Worm (Caenorhabditis elegans): ENCODE data around the gene R09F10.8.

Gene R09F10.8

DNA sequence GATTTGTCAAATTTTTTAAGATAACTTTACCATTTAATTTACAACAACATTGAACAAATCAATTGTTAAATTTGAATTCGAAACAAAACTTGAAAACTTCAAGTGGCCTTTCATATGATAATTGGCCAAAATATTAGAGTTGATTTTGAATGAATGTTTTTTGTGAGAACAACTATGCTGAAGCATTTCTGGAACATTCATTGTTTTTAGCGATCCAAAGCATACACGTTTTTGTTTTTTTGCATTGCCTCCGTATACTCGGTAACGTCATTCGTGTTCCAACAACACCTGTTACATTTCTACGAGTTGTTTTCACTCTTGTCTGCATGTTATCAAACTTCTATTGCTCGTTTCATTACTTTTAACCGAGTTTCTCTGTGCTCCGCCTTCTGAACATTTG is 49.3 kb downstream of the R09F10.8 start:
- TF ChIP-seq ref-1 (GFP tag; conservative IDR thresholded peaks at IDR 0.05) (no peak), med-1 (GFP tag; optimal IDR thresholded peaks at IDR 0.05; ENCODE audit: insufficient read depth) (no peak), T22C8.4 (GFP tag; IDR thresholded peaks at IDR 0.05) (no peak), klf-2 (GFP tag; conservative IDR thresholded peaks at IDR 0.05) (no peak), flt-1 (GFP tag; IDR thresholded peaks at IDR 0.05) (no peak), ztf-23 (GFP tag; IDR thresholded peaks at IDR 0.05) (no peak), tab-1 (GFP tag; IDR thresholded peaks at IDR 0.05) (no peak), cog-1 (tag; optimal IDR thresholded peaks at IDR 0.05) (no peak), ztf-29 (GFP tag; IDR thresholded peaks at IDR 0.05) (no peak)

DNA sequence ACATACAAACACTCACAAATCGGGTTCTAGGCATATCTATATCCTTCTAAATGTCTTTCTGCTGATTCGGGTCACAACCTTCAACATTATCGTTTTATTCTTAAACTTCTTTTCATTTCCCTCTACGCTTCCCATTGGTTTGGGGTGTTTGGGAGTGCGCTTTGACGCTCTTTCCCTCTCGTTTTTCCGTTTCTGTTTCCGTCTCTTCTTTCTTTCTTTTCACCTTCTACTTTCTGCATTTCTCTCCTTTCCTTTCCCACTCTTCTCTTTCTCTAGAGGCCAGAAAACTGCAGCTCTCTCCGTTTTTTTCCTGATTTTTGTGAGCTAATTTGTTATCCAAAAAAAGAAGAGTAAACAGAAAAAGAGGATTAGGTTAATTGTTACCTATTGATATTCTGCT is 49.9 kb downstream of the R09F10.8 start:
- no peak for TF ChIP-seq ref-1 (GFP tag; conservative IDR thresholded peaks at IDR 0.05)
- TF ChIP-seq ztf-29 (GFP tag; IDR thresholded peaks at IDR 0.05) = no peak
- TF ChIP-seq flt-1 (GFP tag; IDR thresholded peaks at IDR 0.05) = no peak
- TF ChIP-seq cog-1 (tag; optimal IDR thresholded peaks at IDR 0.05) = no peak
- TF ChIP-seq T22C8.4 (GFP tag; IDR thresholded peaks at IDR 0.05) = no peak
